Worm (Caenorhabditis elegans) whole organism, midembryonic: ENCODE results near the gene exos-9.

Source experiments
- T22C8.4 ChIP-seq: fragments of 200-800 bp; sonication (Bioruptor generic); IDR thresholded peaks from 2 replicates; pipeline ENCODE4 v1.3.6; 2022; ENCODE audit warnings: missing genetic modification characterization, missing compliant biosample characterization
- cog-1 ChIP-seq: sonication (generic microtip); optimal IDR thresholded peaks from 2 replicates; lab custom pipeline; 2016; ENCODE audit warnings: missing genetic modification characterization, missing compliant biosample characterization
- flt-1 ChIP-seq: fragments of 200-800 bp; sonication (Bioruptor generic); IDR thresholded peaks from 2 replicates; pipeline ENCODE4 v1.3.6; 2022; ENCODE audit warnings: missing genetic modification characterization, missing compliant biosample characterization
- klf-2 ChIP-seq: fragments of 200-800 bp; sonication (Bioruptor generic); conservative IDR thresholded peaks from 2 replicates; pipeline ENCODE4 v1.3.6; 2022; ENCODE audit warnings: missing genetic modification reagents, missing genetic modification characterization, missing compliant biosample characterization
- med-1 ChIP-seq: sonication (generic microtip); optimal IDR thresholded peaks from 2 replicates; lab custom pipeline; 2017; ENCODE audit warnings: missing genetic modification characterization, mild to moderate bottlenecking, missing compliant biosample characterization, antibody characterized with exemption, missing genetic modification reagents; ENCODE audit not compliant: insufficient read depth
- ref-1 ChIP-seq: fragments of 200-800 bp; sonication (Bioruptor generic); conservative IDR thresholded peaks from 2 replicates; pipeline ENCODE4 v1.3.6; 2022; ENCODE audit warnings: missing genetic modification reagents, missing genetic modification characterization, missing compliant biosample characterization
- tab-1 ChIP-seq: fragments of 200-800 bp; sonication (Bioruptor generic); IDR thresholded peaks from 2 replicates; pipeline ENCODE4 v1.3.6; 2022; ENCODE audit warnings: missing genetic modification characterization, missing compliant biosample characterization
- ztf-23 ChIP-seq: fragments of 200-800 bp; sonication (Bioruptor generic); IDR thresholded peaks from 2 replicates; pipeline ENCODE4 v1.3.6; 2022; ENCODE audit warnings: missing genetic modification reagents, missing genetic modification characterization, missing compliant biosample characterization
- ztf-29 ChIP-seq: fragments of 200-800 bp; sonication (Bioruptor generic); IDR thresholded peaks from 2 replicates; pipeline ENCODE4 v1.3.6; 2022; ENCODE audit warnings: missing genetic modification reagents, missing genetic modification characterization, missing compliant biosample characterization

The exos-9 gene

ce11 chrIII:7226607-7227006 is 28.7 kb upstream of the exos-9 start, which contains the start of gene hsp-75:
hsp-75 (minus strand) TSS chrIII:7226707.
- TF ChIP-seq klf-2 (GFP tag; lab: Robert Waterston, UW) (no peak), ztf-23 (GFP tag; lab: Robert Waterston, UW) (no peak), flt-1 (GFP tag; lab: Robert Waterston, UW) (no peak), tab-1 (no peak), ref-1 (GFP tag; lab: Robert Waterston, UW) (no peak), ztf-29 (no peak), cog-1 (no peak), med-1 (GFP tag; lab: Kevin White, UChicago) (no peak), T22C8.4 (GFP tag; lab: Robert Waterston, UW) (no peak)

ce11 chrIII:7223029-7223428 is 25.2 kb upstream of the exos-9 start, which contains the start of gene der-2:
der-2 (minus strand) TSS chrIII:7223129.
- TF ChIP-seq cog-1, result no peak
- TF ChIP-seq flt-1 (GFP tag; lab: Robert Waterston, UW), result no peak

- TF ChIP-seq tab-1 (no peak), med-1 (GFP tag; lab: Kevin White, UChicago) (no peak)
These were observed 23.2 kb upstream of the exos-9 start for ce11 chrIII:7221103-7221502.

ce11 chrIII:7216924-7217521 is 19.1 kb upstream of the exos-9 start:
- TF ChIP-seq klf-2 (GFP tag; lab: Robert Waterston, UW), result no peak
- no peak for TF ChIP-seq ztf-23 (GFP tag; lab: Robert Waterston, UW)
- TF ChIP-seq T22C8.4 (GFP tag; lab: Robert Waterston, UW), result no peak
- TF ChIP-seq med-1 (GFP tag; lab: Kevin White, UChicago), result no peak
- no peak for TF ChIP-seq tab-1

- TF ChIP-seq ref-1 (GFP tag; lab: Robert Waterston, UW), result no peak
- TF ChIP-seq ztf-29, result no peak
- no peak for TF ChIP-seq med-1 (GFP tag; lab: Kevin White, UChicago)
- no peak for TF ChIP-seq cog-1
- no peak for TF ChIP-seq flt-1 (GFP tag; lab: Robert Waterston, UW)
- no peak for TF ChIP-seq tab-1
- no peak for TF ChIP-seq klf-2 (GFP tag; lab: Robert Waterston, UW)
- no peak for TF ChIP-seq ztf-23 (GFP tag; lab: Robert Waterston, UW)
- no peak for TF ChIP-seq T22C8.4 (GFP tag; lab: Robert Waterston, UW)
These were observed 18.4 kb upstream of the exos-9 start, which contains the start of gene R151.1 for ce11 chrIII:7216226-7216625. R151.1 (plus strand) TSS chrIII:7216526.

ce11 chrIII:7215532-7215931 is 17.7 kb upstream of the exos-9 start:
- TF ChIP-seq flt-1 (GFP tag; lab: Robert Waterston, UW) (no peak), ztf-23 (GFP tag; lab: Robert Waterston, UW) (no peak), T22C8.4 (GFP tag; lab: Robert Waterston, UW) (no peak), tab-1 (no peak), klf-2 (GFP tag; lab: Robert Waterston, UW) (no peak), med-1 (GFP tag; lab: Kevin White, UChicago) (no peak), ztf-29 (no peak), ref-1 (GFP tag; lab: Robert Waterston, UW) (no peak), cog-1 (no peak)

- TF ChIP-seq ztf-29 (no peak), ref-1 (GFP tag; lab: Robert Waterston, UW) (no peak), T22C8.4 (GFP tag; lab: Robert Waterston, UW) (no peak), med-1 (GFP tag; lab: Kevin White, UChicago) (no peak), tab-1 (no peak), klf-2 (GFP tag; lab: Robert Waterston, UW) (no peak), cog-1 (no peak), flt-1 (GFP tag; lab: Robert Waterston, UW) (no peak), ztf-23 (GFP tag; lab: Robert Waterston, UW) (no peak)
These were observed 14.2 kb upstream of the exos-9 start for ce11 chrIII:7212028-7212427.

ce11 chrIII:7210486-7210885 is 12.6 kb upstream of the exos-9 start:
- TF ChIP-seq cog-1, result no peak
- no peak for TF ChIP-seq flt-1 (GFP tag; lab: Robert Waterston, UW)
- TF ChIP-seq med-1 (GFP tag; lab: Kevin White, UChicago), result no peak
- TF ChIP-seq klf-2 (GFP tag; lab: Robert Waterston, UW), result no peak
- TF ChIP-seq ztf-23 (GFP tag; lab: Robert Waterston, UW), result no peak
- no peak for TF ChIP-seq ztf-29
- no peak for TF ChIP-seq ref-1 (GFP tag; lab: Robert Waterston, UW)

ce11 chrIII:7209721-7210120 is 11.8 kb upstream of the exos-9 start, which contains the start of gene R151.2:
R151.2 (plus strand) TSS chrIII:7209967.
- TF ChIP-seq ztf-29 (no peak), cog-1 (no peak), med-1 (GFP tag; lab: Kevin White, UChicago) (no peak), T22C8.4 (GFP tag; lab: Robert Waterston, UW) (no peak), flt-1 (GFP tag; lab: Robert Waterston, UW) (no peak), ztf-23 (GFP tag; lab: Robert Waterston, UW) (no peak), ref-1 (GFP tag; lab: Robert Waterston, UW) (no peak), klf-2 (GFP tag; lab: Robert Waterston, UW) (no peak)

ce11 chrIII:7207903-7208497 is 10.1 kb upstream of the exos-9 start, which contains the start of gene rpl-6:
rpl-6 (plus strand) TSS chrIII:7208447.
- TF ChIP-seq T22C8.4 (GFP tag; lab: Robert Waterston, UW), result no peak
- TF ChIP-seq ztf-29, result peak; percentile 61; the same call in 1 of the 2 replicates
- TF ChIP-seq med-1 (GFP tag; lab: Kevin White, UChicago), result no peak
- 0 out of 2 replicates have a peak, but pooled peaks have one; percentile 13 for TF ChIP-seq flt-1 (GFP tag; lab: Robert Waterston, UW)
- 0 out of 2 replicates have a peak, but pooled peaks have one; percentile 28 for TF ChIP-seq ztf-23 (GFP tag; lab: Robert Waterston, UW)
- TF ChIP-seq klf-2 (GFP tag; lab: Robert Waterston, UW), result no peak
- peak; percentile 66 for TF ChIP-seq cog-1
- TF ChIP-seq tab-1, result no peak
- no peak for TF ChIP-seq ref-1 (GFP tag; lab: Robert Waterston, UW)
